Worm (Caenorhabditis elegans) whole organism, late embryonic: ENCODE measurements around the gene pqn-96.

Source experiments
- K02D7.2 ChIP-seq: sonication (generic microtip); optimal IDR thresholded peaks from 2 replicates; lab custom pipeline; 2017; ENCODE audit warnings: mild to moderate bottlenecking, missing genetic modification characterization, missing compliant biosample characterization
- K09A11.1 ChIP-seq: sonication (generic microtip); optimal IDR thresholded peaks from 2 replicates; lab custom pipeline; 2017; ENCODE audit warnings: antibody characterized with exemption, mild to moderate bottlenecking, missing genetic modification characterization, missing compliant biosample characterization; ENCODE audit not compliant: insufficient read depth
- Y22D7AL.16 ChIP-seq: sonication (generic microtip); optimal IDR thresholded peaks from 2 replicates; lab custom pipeline; 2016; ENCODE audit warnings: missing genetic modification characterization, missing compliant biosample characterization
- ahr-1 ChIP-seq: sonication (generic microtip); optimal IDR thresholded peaks from 2 replicates; lab custom pipeline; 2016; ENCODE audit warnings: missing genetic modification characterization, missing compliant biosample characterization
- ama-1 ChIP-seq: fragments of 150-350 bp; optimal IDR thresholded peaks from 2 replicates; lab custom pipeline; 2014
- ceh-18 ChIP-seq: sonication (generic microtip); optimal IDR thresholded peaks from 2 replicates; lab custom pipeline; 2016; ENCODE audit warnings: missing genetic modification characterization, missing compliant biosample characterization
- ceh-2 ChIP-seq: sonication (generic microtip); optimal IDR thresholded peaks from 2 replicates; lab custom pipeline; 2016; ENCODE audit warnings: missing genotype, missing genetic modification characterization, missing compliant biosample characterization
- ceh-22 ChIP-seq: sonication (generic microtip); optimal IDR thresholded peaks from 2 replicates; lab custom pipeline; 2017; ENCODE audit warnings: missing biosample characterization, missing genetic modification characterization
- ceh-30 ChIP-seq: fragments of 150-350 bp; optimal IDR thresholded peaks from 2 replicates; lab custom pipeline; 2014; ENCODE audit warnings: missing biosample characterization, missing genetic modification characterization
- ceh-34 ChIP-seq: sonication (generic microtip); optimal IDR thresholded peaks from 2 replicates; lab custom pipeline; 2016; ENCODE audit warnings: mild to moderate bottlenecking, missing genetic modification characterization, missing compliant biosample characterization
- ceh-45 ChIP-seq: fragments of 200-800 bp; sonication (Bioruptor generic); IDR thresholded peaks from 2 replicates; pipeline ENCODE4 v1.3.6; 2022; ENCODE audit warnings: missing genetic modification reagents, missing genetic modification characterization, missing compliant biosample characterization
- ceh-48 ChIP-seq: sonication (generic microtip); optimal IDR thresholded peaks from 2 replicates; lab custom pipeline; 2016; ENCODE audit warnings: missing genetic modification characterization, inconsistent platforms, missing compliant biosample characterization
- ceh-6 ChIP-seq: fragments of 200-800 bp; sonication (Bioruptor generic); optimal IDR thresholded peaks from 2 replicates; lab custom pipeline; 2018; ENCODE audit warnings: mild to moderate bottlenecking, missing genetic modification characterization, missing compliant biosample characterization
- che-1 ChIP-seq: sonication (generic microtip); optimal IDR thresholded peaks from 2 replicates; lab custom pipeline; 2016; ENCODE audit warnings: mild to moderate bottlenecking, missing genetic modification characterization, missing compliant biosample characterization
- dmd-4 ChIP-seq: sonication (generic microtip); optimal IDR thresholded peaks from 2 replicates; lab custom pipeline; 2016; ENCODE audit warnings: borderline replicate concordance, missing genetic modification characterization, missing compliant biosample characterization
- elt-2 ChIP-seq: sonication (generic microtip); optimal IDR thresholded peaks from 2 replicates; lab custom pipeline; 2016; ENCODE audit warnings: missing genetic modification reagents, missing genetic modification characterization, missing compliant biosample characterization
- elt-4 ChIP-seq: sonication (generic microtip); optimal IDR thresholded peaks from 2 replicates; lab custom pipeline; 2016; ENCODE audit warnings: missing genetic modification characterization, missing compliant biosample characterization
- ets-4 ChIP-seq: sonication (generic microtip); optimal IDR thresholded peaks from 2 replicates; lab custom pipeline; 2016; ENCODE audit warnings: missing genetic modification characterization, missing compliant biosample characterization
- eyg-1 ChIP-seq: sonication (generic microtip); optimal IDR thresholded peaks from 2 replicates; lab custom pipeline; 2016; ENCODE audit warnings: missing genotype, missing genetic modification characterization, missing compliant biosample characterization
- fkh-10 ChIP-seq: fragments of 150-350 bp; optimal IDR thresholded peaks from 2 replicates; lab custom pipeline; 2014; ENCODE audit warnings: missing biosample characterization, missing genetic modification reagents, missing genetic modification characterization
- gmeb-2 ChIP-seq: sonication (generic microtip); optimal IDR thresholded peaks from 2 replicates; lab custom pipeline; 2016; ENCODE audit warnings: missing genetic modification characterization, inconsistent platforms, missing compliant biosample characterization
- hlh-15 ChIP-seq: sonication (generic microtip); optimal IDR thresholded peaks from 2 replicates; lab custom pipeline; 2016; ENCODE audit warnings: missing genetic modification characterization, missing compliant biosample characterization
- lim-6 ChIP-seq: sonication (generic microtip); optimal IDR thresholded peaks from 2 replicates; lab custom pipeline; 2016; ENCODE audit warnings: missing genetic modification characterization, missing compliant biosample characterization
- lin-11 ChIP-seq: fragments of 200-800 bp; sonication (Bioruptor generic); optimal IDR thresholded peaks from 2 replicates; lab custom pipeline; 2018; ENCODE audit warnings: mild to moderate bottlenecking, missing genetic modification characterization, missing compliant biosample characterization
- mec-3 ChIP-seq: sonication (generic microtip); optimal IDR thresholded peaks from 2 replicates; lab custom pipeline; 2016; ENCODE audit warnings: borderline replicate concordance, missing genetic modification characterization, missing compliant biosample characterization
- nfya-1 ChIP-seq: sonication (generic microtip); optimal IDR thresholded peaks from 2 replicates; lab custom pipeline; 2017; ENCODE audit warnings: missing genetic modification characterization, mild to moderate bottlenecking, missing compliant biosample characterization, antibody characterized with exemption, moderate library complexity
- nhr-11 ChIP-seq: fragments of 150-350 bp; optimal IDR thresholded peaks from 2 replicates; lab custom pipeline; 2014; ENCODE audit warnings: missing biosample characterization, missing genetic modification characterization
- nhr-232 ChIP-seq: sonication (generic microtip); optimal IDR thresholded peaks from 2 replicates; lab custom pipeline; 2016; ENCODE audit warnings: missing genetic modification characterization, missing compliant biosample characterization
- npax-4 ChIP-seq: sonication (generic microtip); optimal IDR thresholded peaks from 2 replicates; lab custom pipeline; 2016; ENCODE audit warnings: missing genetic modification characterization, missing compliant biosample characterization
- odd-2 ChIP-seq: sonication (generic microtip); optimal IDR thresholded peaks from 2 replicates; lab custom pipeline; 2017; ENCODE audit warnings: antibody characterized with exemption, mild to moderate bottlenecking, missing genetic modification characterization, missing compliant biosample characterization
- pag-3 ChIP-seq: sonication (generic microtip); optimal IDR thresholded peaks from 2 replicates; lab custom pipeline; 2016; ENCODE audit warnings: missing compliant biosample characterization, missing genetic modification characterization, borderline replicate concordance
- pat-9 ChIP-seq: fragments of 200-800 bp; sonication (Bioruptor generic); optimal IDR thresholded peaks from 2 replicates; lab custom pipeline; 2018; ENCODE audit warnings: mild to moderate bottlenecking, missing genetic modification characterization, moderate library complexity, missing compliant biosample characterization
- pax-1 ChIP-seq: fragments of 150-350 bp; optimal IDR thresholded peaks from 2 replicates; lab custom pipeline; 2014; ENCODE audit warnings: missing biosample characterization, missing genetic modification characterization
- pha-4 ChIP-seq: fragments of 150-350 bp; optimal IDR thresholded peaks from 2 replicates; lab custom pipeline; 2018; ENCODE audit warnings: missing biosample characterization, missing genetic modification reagents, missing genetic modification characterization
- pqm-1 ChIP-seq: sonication (generic microtip); optimal IDR thresholded peaks from 2 replicates; lab custom pipeline; 2016; ENCODE audit warnings: missing genetic modification characterization, missing compliant biosample characterization
- pros-1 ChIP-seq: fragments of 150-350 bp; optimal IDR thresholded peaks from 2 replicates; lab custom pipeline; 2014; ENCODE audit warnings: missing biosample characterization, missing genetic modification reagents, missing genetic modification characterization
- ref-2 ChIP-seq: sonication (generic microtip); optimal IDR thresholded peaks from 2 replicates; lab custom pipeline; 2016; ENCODE audit warnings: missing genetic modification characterization, missing compliant biosample characterization
- sdc-2 ChIP-seq: sonication (generic microtip); optimal IDR thresholded peaks from 2 replicates; lab custom pipeline; 2016; ENCODE audit warnings: missing genotype, missing genetic modification characterization, missing compliant biosample characterization
- tbx-7 ChIP-seq: sonication (generic microtip); optimal IDR thresholded peaks from 2 replicates; lab custom pipeline; 2016; ENCODE audit warnings: missing genotype, missing genetic modification characterization, missing compliant biosample characterization
- unc-42 ChIP-seq: sonication (generic microtip); optimal IDR thresholded peaks from 2 replicates; lab custom pipeline; 2016; ENCODE audit warnings: missing genotype, missing genetic modification characterization, missing compliant biosample characterization
- unc-55 ChIP-seq: sonication (generic microtip); optimal IDR thresholded peaks from 2 replicates; lab custom pipeline; 2017; ENCODE audit warnings: missing biosample characterization, missing genetic modification reagents, missing genetic modification characterization
- zip-5 ChIP-seq: sonication (generic microtip); optimal IDR thresholded peaks from 2 replicates; lab custom pipeline; 2016; ENCODE audit warnings: missing genetic modification characterization, missing compliant biosample characterization
- ztf-16 ChIP-seq: sonication (generic microtip); optimal IDR thresholded peaks from 2 replicates; lab custom pipeline; 2017; ENCODE audit warnings: missing genetic modification characterization, missing compliant biosample characterization

Gene pqn-96

DNA sequence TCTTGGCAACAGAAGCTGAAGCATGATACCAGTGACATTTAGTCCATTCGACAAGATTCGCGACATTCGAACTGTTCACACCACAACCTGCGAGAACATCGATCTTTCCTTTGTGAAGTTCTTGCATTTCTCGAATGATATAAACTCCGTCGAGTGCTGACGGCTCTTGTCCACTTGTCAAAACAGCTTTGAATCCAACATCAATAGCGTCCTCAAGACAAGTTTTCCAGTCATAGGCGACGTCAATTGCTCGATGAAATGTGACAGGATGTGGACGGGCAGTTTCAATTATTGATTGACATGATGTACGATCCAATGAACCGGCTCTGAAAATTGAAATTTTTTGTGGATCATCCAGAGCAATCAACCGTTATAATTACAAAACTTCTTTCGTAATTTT is 36.6 kb downstream of the pqn-96 start:
- TF ChIP-seq npax-4 (tag; lab: Kevin White, UChicago) = no peak
- TF ChIP-seq ref-2 (tag; lab: Kevin White, UChicago) = no peak
- TF ChIP-seq dmd-4 (tag; lab: Kevin White, UChicago) = no peak
- TF ChIP-seq ceh-30 (tag; lab: Kevin White, UChicago) = no peak
- TF ChIP-seq Y22D7AL.16 (tag; lab: Kevin White, UChicago) = no peak
- TF ChIP-seq, all 69 proteins: peak for 0

DNA sequence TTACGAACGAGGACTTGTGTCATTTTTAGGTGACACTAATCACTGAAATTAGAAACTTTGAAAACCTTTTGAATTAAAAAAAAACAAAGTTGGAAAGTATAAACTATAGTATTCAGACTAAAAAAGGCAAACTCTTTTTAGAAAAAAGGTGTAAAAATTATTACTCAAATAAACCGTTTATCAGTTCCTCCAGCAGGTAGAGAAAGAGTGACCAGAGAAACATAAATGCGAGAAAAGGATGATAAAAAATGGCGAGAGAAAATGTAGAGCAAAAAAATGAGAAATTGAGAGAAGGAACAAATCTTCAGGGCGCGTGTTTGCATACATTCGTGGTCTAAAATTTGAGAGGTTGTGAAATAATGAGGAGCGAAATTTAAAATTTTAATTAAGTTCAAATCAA is 37.3 kb downstream of the pqn-96 start, which contains the start of gene lap-1:
Gene lap-1 (minus strand): TSS at position 42 of the 400 bp plus-strand sequence.
- TF ChIP-seq ceh-48 (tag; lab: Kevin White, UChicago) = no peak
- no peak for TF ChIP-seq ceh-34 (tag; lab: Kevin White, UChicago)
- TF ChIP-seq hlh-15 (tag; lab: Kevin White, UChicago) = no peak
- no peak for TF ChIP-seq dmd-4 (tag; lab: Kevin White, UChicago)
- TF ChIP-seq unc-42 = no peak
- TF ChIP-seq odd-2 = no peak
- no peak for TF ChIP-seq gmeb-2 (tag; lab: Kevin White, UChicago)
- TF ChIP-seq zip-5 (tag; lab: Kevin White, UChicago) = no peak
- no peak for TF ChIP-seq nhr-232 (tag; lab: Kevin White, UChicago)
- no peak for TF ChIP-seq ceh-18 (tag; lab: Kevin White, UChicago)
- TF ChIP-seq ama-1 (lab: Kevin White, UChicago) = no peak
- no peak for TF ChIP-seq ceh-30 (tag; lab: Kevin White, UChicago)
- no peak for TF ChIP-seq sdc-2 (tag; lab: Kevin White, UChicago)
- TF ChIP-seq nhr-11 = no peak
- no peak for TF ChIP-seq tbx-7 (tag; lab: Kevin White, UChicago)
- no peak for TF ChIP-seq lin-11 (tag; lab: Kevin White, UChicago)
- TF ChIP-seq Y22D7AL.16 (tag; lab: Kevin White, UChicago) = no peak
- TF ChIP-seq K02D7.2 (tag; lab: Kevin White, UChicago) = no peak

DNA sequence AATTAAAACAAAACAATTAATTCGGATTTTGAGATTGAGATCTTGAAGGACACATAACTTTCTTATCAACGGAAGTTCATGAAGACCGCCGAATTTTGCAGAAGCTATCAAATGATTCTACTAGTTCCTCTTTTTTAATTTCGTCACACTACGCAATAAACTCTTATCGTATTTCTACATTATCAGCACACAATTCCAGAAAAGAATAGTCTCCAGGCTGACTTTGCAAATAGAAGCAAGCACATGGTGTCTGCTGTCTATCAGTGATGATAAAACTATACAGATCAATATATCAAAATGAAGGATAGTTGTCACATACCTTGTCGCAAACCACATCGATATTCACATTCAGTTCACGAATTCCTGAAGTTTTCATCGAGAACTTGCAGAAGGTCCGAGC is 38.7 kb downstream of the pqn-96 start:
- TF ChIP-seq elt-2 (tag; lab: Kevin White, UChicago) (peak; percentile 66), zip-5 (tag; lab: Kevin White, UChicago) (no peak), pqm-1 (tag; lab: Kevin White, UChicago) (no peak), ztf-16 (tag; lab: Kevin White, UChicago) (no peak), pros-1 (tag; lab: Kevin White, UChicago) (no peak)
- TF ChIP-seq, all 69 proteins: peak for 1

DNA sequence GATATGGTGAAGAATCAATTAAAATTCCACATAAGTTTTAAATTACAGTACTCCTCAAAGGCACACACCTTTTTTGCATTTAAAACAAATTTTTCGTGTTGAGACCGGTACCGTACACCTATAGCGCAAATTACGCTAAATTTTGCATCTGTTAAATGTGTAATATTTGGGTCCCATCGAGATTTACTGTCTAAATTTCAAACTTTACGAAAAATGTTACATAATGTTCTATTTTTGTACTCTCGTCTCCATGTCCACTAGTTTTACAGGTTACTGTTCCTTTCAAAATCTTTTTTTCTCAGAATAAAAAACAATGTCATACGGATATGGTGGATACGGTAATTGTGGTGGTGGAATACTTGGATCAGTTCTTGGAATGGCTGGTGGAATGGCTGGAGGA is 40.8 kb downstream of the pqn-96 start, which contains the start of gene ZK353.2:
Gene ZK353.2 (plus strand): TSS at position 301 of the 400 bp plus-strand sequence.
- TF ChIP-seq nfya-1 (tag; lab: Kevin White, UChicago) (no peak), ceh-2 (tag; lab: Kevin White, UChicago) (no peak), nhr-11 (no peak), pag-3 (tag; lab: Kevin White, UChicago) (no peak), ceh-48 (tag; lab: Kevin White, UChicago) (no peak), pax-1 (no peak), hlh-15 (tag; lab: Kevin White, UChicago) (no peak), che-1 (tag; lab: Kevin White, UChicago) (no peak), K09A11.1 (no peak), elt-4 (tag; lab: Kevin White, UChicago) (no peak), nhr-232 (tag; lab: Kevin White, UChicago) (no peak), Y22D7AL.16 (tag; lab: Kevin White, UChicago) (no peak), elt-2 (tag; lab: Kevin White, UChicago) (no peak), sdc-2 (tag; lab: Kevin White, UChicago) (no peak), lim-6 (tag; lab: Kevin White, UChicago) (no peak), fkh-10 (GFP tag; lab: Kevin White, UChicago) (no peak)

DNA sequence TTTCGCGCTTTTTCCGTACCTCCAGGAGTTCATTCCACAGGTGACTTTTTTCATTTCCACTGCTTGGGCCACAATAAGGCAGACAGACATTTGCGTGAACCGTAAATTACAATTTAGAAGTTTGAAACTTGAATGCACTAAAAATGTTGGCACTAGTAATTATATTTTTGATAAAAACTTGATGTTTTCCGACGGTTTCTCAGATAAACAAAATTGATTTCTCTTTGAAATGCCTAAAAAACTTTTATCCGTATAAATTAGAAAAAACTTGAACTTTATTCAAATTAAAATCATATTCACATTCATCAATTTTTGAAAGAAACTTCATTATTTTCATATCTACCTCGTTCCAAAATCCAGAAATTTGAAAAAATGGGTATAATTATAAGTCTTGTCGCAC is 43.5 kb downstream of the pqn-96 start, which contains the start of gene ZK353.3:
Gene ZK353.3 (plus strand): TSS at position 301 of the 400 bp plus-strand sequence.
- TF ChIP-seq ets-4 (tag; lab: Kevin White, UChicago) (no peak), ahr-1 (tag; lab: Kevin White, UChicago) (no peak), eyg-1 (no peak), gmeb-2 (tag; lab: Kevin White, UChicago) (no peak), K02D7.2 (tag; lab: Kevin White, UChicago) (no peak), ceh-45 (GFP tag; lab: Robert Waterston, UW) (no peak), elt-4 (tag; lab: Kevin White, UChicago) (no peak), ceh-6 (GFP tag; lab: Kevin White, UChicago) (no peak), ceh-22 (tag; lab: Kevin White, UChicago) (no peak), ceh-2 (tag; lab: Kevin White, UChicago) (no peak), lin-11 (tag; lab: Kevin White, UChicago) (no peak), pat-9 (tag; lab: Kevin White, UChicago) (no peak), nhr-232 (tag; lab: Kevin White, UChicago) (no peak), unc-55 (no peak), sdc-2 (tag; lab: Kevin White, UChicago) (no peak), pax-1 (no peak), pha-4 (tag; lab: Kevin White, UChicago) (no peak), nhr-11 (no peak), mec-3 (tag; lab: Kevin White, UChicago) (no peak)
